Fruit fly (Drosophila melanogaster) whole organism, adult: ENCODE measurements around the gene CG43915.

Source experiments
- CG11617 ChIP-seq: fragments of 200-800 bp; sonication (Bioruptor generic); optimal IDR thresholded peaks from 2 replicates; lab custom pipeline; 2017; ENCODE audit warnings: mild to moderate bottlenecking, missing biosample characterization, missing genetic modification reagents, missing genetic modification characterization
- CG12768 ChIP-seq: fragments of 200-800 bp; sonication (Bioruptor generic); optimal IDR thresholded peaks from 2 replicates; lab custom pipeline; 2017; ENCODE audit warnings: missing biosample characterization, missing genetic modification characterization, mild to moderate bottlenecking, moderate library complexity, missing genetic modification reagents
- CG14711 ChIP-seq: fragments of 200-800 bp; sonication (Bioruptor generic); optimal IDR thresholded peaks from 2 replicates; lab custom pipeline; 2018; ENCODE audit warnings: missing biosample characterization, mild to moderate bottlenecking, missing genetic modification characterization, moderate library complexity
- CG33017 ChIP-seq: fragments of 200-800 bp; sonication (Bioruptor generic); optimal IDR thresholded peaks from 2 replicates; lab custom pipeline; 2018; ENCODE audit warnings: missing biosample characterization, mild to moderate bottlenecking, missing genetic modification characterization, moderate library complexity
- CG5204 ChIP-seq: fragments of 200-800 bp; sonication (Bioruptor generic); optimal IDR thresholded peaks from 2 replicates; lab custom pipeline; 2016; ENCODE audit warnings: missing biosample characterization, missing genetic modification characterization
- CG7045 ChIP-seq: fragments of 200-800 bp; sonication (Bioruptor generic); optimal IDR thresholded peaks from 2 replicates; lab custom pipeline; 2017; ENCODE audit warnings: missing biosample characterization, mild to moderate bottlenecking, missing genetic modification characterization
- CG7101 ChIP-seq: fragments of 200-800 bp; sonication (Bioruptor generic); optimal IDR thresholded peaks from 2 replicates; lab custom pipeline; 2018; ENCODE audit warnings: missing biosample characterization, mild to moderate bottlenecking, missing genetic modification characterization, moderate library complexity
- Clk ChIP-seq: fragments of 200-800 bp; sonication (Bioruptor generic); optimal IDR thresholded peaks from 2 replicates; lab custom pipeline; 2017; ENCODE audit warnings: missing biosample characterization, missing genetic modification characterization
- Crg-1 ChIP-seq: fragments of 200-800 bp; sonication (Bioruptor generic); optimal IDR thresholded peaks from 2 replicates; lab custom pipeline; 2016; ENCODE audit warnings: missing biosample characterization, missing genetic modification characterization
- Hr96 ChIP-seq: fragments of 200-800 bp; sonication (Bioruptor generic); optimal IDR thresholded peaks from 2 replicates; lab custom pipeline; 2016; ENCODE audit warnings: missing biosample characterization, missing genetic modification characterization
- Mnt ChIP-seq: fragments of 200-800 bp; sonication (Bioruptor generic); optimal IDR thresholded peaks from 2 replicates; lab custom pipeline; 2016; ENCODE audit warnings: missing biosample characterization, mild to moderate bottlenecking, missing genetic modification characterization
- bab1 ChIP-seq: fragments of 200-800 bp; sonication (Bioruptor generic); optimal IDR thresholded peaks from 3 replicates; lab custom pipeline; 2019; ENCODE audit warnings: missing biosample characterization, mild to moderate bottlenecking, missing genetic modification characterization, moderate library complexity
- cic ChIP-seq: fragments of 200-800 bp; sonication (Bioruptor generic); optimal IDR thresholded peaks from 2 replicates; lab custom pipeline; 2017; ENCODE audit warnings: missing biosample characterization, mild to moderate bottlenecking, missing genetic modification characterization, moderate library complexity
- cnc ChIP-seq, 2 experiments: fragments of >200 bp; optimal IDR thresholded peaks; 2 replicates each; lab custom pipeline; 2017
- tj ChIP-seq: fragments of 200-800 bp; sonication (Bioruptor generic); optimal IDR thresholded peaks from 3 replicates; lab custom pipeline; 2017; ENCODE audit warnings: missing biosample characterization, mild to moderate bottlenecking, missing genetic modification characterization, moderate library complexity
- toe ChIP-seq: fragments of 200-800 bp; sonication (Bioruptor generic); optimal IDR thresholded peaks from 2 replicates; lab custom pipeline; 2016; ENCODE audit warnings: missing biosample characterization, missing genetic modification characterization

The CG43915 gene

dm6 chr3L:4021260-4021831, 48.6 kb downstream of the CG43915 start, which contains the start of gene Mul1:
TSS of gene Mul1 (plus strand) at chr3L:4021457.
- TF ChIP-seq toe (no peak), bab1 (GFP tag; lab: Kevin White, UChicago) (peak; percentile 31), cnc (optimal IDR thresholded peaks at IDR 0.05; lab: Kevin White, UChicago) (no peak), Crg-1 (GFP tag; lab: Kevin White, UChicago) (no peak), CG7101 (tag; lab: Kevin White, UChicago) (no peak), CG5204 (GFP tag; lab: Kevin White, UChicago) (no peak), cic (GFP tag; lab: Kevin White, UChicago) (peak; percentile 13), CG7045 (no peak), CG14711 (tag; lab: Kevin White, UChicago) (peak; percentile 15), CG33017 (tag; lab: Kevin White, UChicago) (no peak), Hr96 (GFP tag; lab: Kevin White, UChicago) (no peak), CG11617 (GFP tag; lab: Kevin White, UChicago) (no peak), tj (no peak), Mnt (GFP tag; lab: Kevin White, UChicago) (no peak), Clk (GFP tag; lab: Kevin White, UChicago) (no peak), CG12768 (GFP tag; lab: Kevin White, UChicago) (no peak)
